Fruit fly (Drosophila melanogaster) whole organism, embryonic: ENCODE measurements around the gene Teh1.

Experiments
- CG10274 ChIP-seq: fragments of 200-800 bp; sonication (Bioruptor generic); optimal IDR thresholded peaks from 3 replicates; lab custom pipeline; 2017; ENCODE audit warnings: missing biosample characterization, mild to moderate bottlenecking, missing genetic modification characterization
- CG10654 ChIP-seq: fragments of 200-800 bp; sonication (Bioruptor generic); optimal IDR thresholded peaks from 2 replicates; lab custom pipeline; 2016; ENCODE audit warnings: missing biosample characterization, missing genetic modification characterization
- CG11093 ChIP-seq: fragments of 200-800 bp; sonication (Bioruptor generic); IDR thresholded peaks from 3 replicates; pipeline ENCODE4 v1.3.6; 2022; ENCODE audit warnings: missing biosample characterization, missing genetic modification characterization
- CG12236 ChIP-seq: fragments of 200-800 bp; sonication (Bioruptor generic); optimal IDR thresholded peaks from 2 replicates; lab custom pipeline; 2016; ENCODE audit warnings: missing biosample characterization, missing genetic modification characterization
- CG1529 ChIP-seq: fragments of 200-800 bp; sonication (Bioruptor generic); optimal IDR thresholded peaks from 3 replicates; lab custom pipeline; 2018; ENCODE audit warnings: missing biosample characterization, missing genetic modification characterization
- CG1602 ChIP-seq: fragments of 200-800 bp; sonication (Bioruptor generic); optimal IDR thresholded peaks from 3 replicates; lab custom pipeline; 2016; ENCODE audit warnings: missing biosample characterization, missing genetic modification characterization
- CG1603 ChIP-seq: fragments of 200-800 bp; sonication (Bioruptor generic); optimal IDR thresholded peaks from 2 replicates; lab custom pipeline; 2019; ENCODE audit warnings: missing biosample characterization, mild to moderate bottlenecking, missing genetic modification characterization, moderate library complexity
- CG16815 ChIP-seq: fragments of 200-800 bp; sonication (Bioruptor generic); optimal IDR thresholded peaks from 3 replicates; lab custom pipeline; 2017; ENCODE audit warnings: missing biosample characterization, mild to moderate bottlenecking, missing genetic modification characterization
- CG2875 ChIP-seq: fragments of 200-800 bp; sonication (Bioruptor generic); optimal IDR thresholded peaks from 2 replicates; lab custom pipeline; 2017; ENCODE audit warnings: missing biosample characterization, mild to moderate bottlenecking, missing genetic modification characterization, missing genetic modification reagents
- CG30403 ChIP-seq: fragments of 200-800 bp; sonication (Bioruptor generic); optimal IDR thresholded peaks from 3 replicates; lab custom pipeline; 2016; ENCODE audit warnings: missing biosample characterization, missing genetic modification characterization
- CG3847 ChIP-seq: fragments of 200-800 bp; sonication (Bioruptor generic); IDR thresholded peaks from 2 replicates; pipeline ENCODE4 v1.3.6; 2022; ENCODE audit warnings: missing biosample characterization, missing genetic modification characterization
- CG4404 ChIP-seq: fragments of 200-800 bp; sonication (Bioruptor generic); IDR thresholded peaks from 2 replicates; pipeline ENCODE4 v1.3.6; 2022; ENCODE audit warnings: missing biosample characterization, missing genetic modification characterization
- CG6689 ChIP-seq: fragments of 200-800 bp; sonication (Bioruptor generic); IDR thresholded peaks from 2 replicates; pipeline ENCODE4 v1.3.6; 2022; ENCODE audit warnings: missing biosample characterization, missing genetic modification characterization
- CG7786 ChIP-seq: fragments of 200-800 bp; sonication (Bioruptor generic); optimal IDR thresholded peaks from 2 replicates; lab custom pipeline; 2016; ENCODE audit warnings: missing biosample characterization, missing genetic modification characterization
- CG7928 ChIP-seq: fragments of 200-800 bp; sonication (Bioruptor generic); optimal IDR thresholded peaks from 2 replicates; lab custom pipeline; 2017; ENCODE audit warnings: missing biosample characterization, mild to moderate bottlenecking, missing genetic modification characterization
- CG7987 ChIP-seq: fragments of 200-800 bp; sonication (Bioruptor generic); optimal IDR thresholded peaks from 2 replicates; lab custom pipeline; 2018; ENCODE audit warnings: missing biosample characterization, mild to moderate bottlenecking, missing genetic modification characterization, moderate library complexity
- CG8478 ChIP-seq: fragments of >200 bp; optimal IDR thresholded peaks from 2 replicates; lab custom pipeline; 2018
- Chrac-16 ChIP-seq: fragments of 200-800 bp; sonication (Bioruptor generic); optimal IDR thresholded peaks from 3 replicates; lab custom pipeline; 2016; ENCODE audit warnings: missing biosample characterization, missing genetic modification characterization
- Dip2 ChIP-seq: fragments of 200-800 bp; sonication (Bioruptor generic); IDR thresholded peaks from 2 replicates; pipeline ENCODE4 v1.3.6; 2022; ENCODE audit warnings: missing biosample characterization, missing genetic modification characterization
- Ets65A ChIP-seq: fragments of 200-800 bp; sonication (Bioruptor generic); peaks from one replicate; lab custom pipeline; 2016; ENCODE audit warnings: missing biosample characterization, missing genetic modification characterization
- GATAe ChIP-seq: fragments of 200-800 bp; sonication (Bioruptor generic); conservative IDR thresholded peaks from 2 replicates; pipeline ENCODE4 v1.3.6; 2022; ENCODE audit warnings: missing biosample characterization, missing genetic modification characterization
- H2.0 ChIP-seq: fragments of 200-800 bp; sonication (Bioruptor generic); IDR thresholded peaks from 2 replicates; pipeline ENCODE4 v1.3.6; 2022; ENCODE audit warnings: missing biosample characterization, missing genetic modification characterization
- HLH4C ChIP-seq: fragments of 200-800 bp; sonication (Bioruptor generic); IDR thresholded peaks from 3 replicates; pipeline ENCODE4 v1.3.6; 2022; ENCODE audit warnings: missing biosample characterization, missing genetic modification characterization; ENCODE audit not compliant: partially characterized antibody
- Hmx ChIP-seq: fragments of 200-800 bp; sonication (Bioruptor generic); optimal IDR thresholded peaks from 2 replicates; lab custom pipeline; 2016; ENCODE audit warnings: missing biosample characterization, missing genetic modification characterization
- MESR4 ChIP-seq: fragments of 200-800 bp; sonication (Bioruptor generic); optimal IDR thresholded peaks from 2 replicates; lab custom pipeline; 2018; ENCODE audit warnings: missing biosample characterization, mild to moderate bottlenecking, missing genetic modification characterization, moderate library complexity
- Mad ChIP-seq: fragments of 200-800 bp; sonication (Bioruptor generic); optimal IDR thresholded peaks from 2 replicates; lab custom pipeline; 2016; ENCODE audit warnings: missing biosample characterization, missing genetic modification characterization
- Max ChIP-seq: fragments of 200-800 bp; sonication (Bioruptor generic); optimal IDR thresholded peaks from 2 replicates; lab custom pipeline; 2016; ENCODE audit warnings: missing biosample characterization, mild to moderate bottlenecking, missing genetic modification characterization
- Oli ChIP-seq: fragments of 200-800 bp; sonication (Bioruptor generic); optimal IDR thresholded peaks from 2 replicates; lab custom pipeline; 2018; ENCODE audit warnings: missing biosample characterization, mild to moderate bottlenecking, missing genetic modification characterization, moderate library complexity
- PHDP ChIP-seq: fragments of 200-800 bp; sonication (Bioruptor generic); optimal IDR thresholded peaks from 3 replicates; lab custom pipeline; 2018; ENCODE audit warnings: missing biosample characterization, mild to moderate bottlenecking, missing genetic modification characterization, moderate library complexity
- Ravus ChIP-seq: fragments of 200-800 bp; sonication (Bioruptor generic); IDR thresholded peaks from 2 replicates; pipeline ENCODE4 v1.3.6; 2022; ENCODE audit warnings: missing biosample characterization, missing genetic modification characterization
- Rfx ChIP-seq: fragments of 200-800 bp; sonication (Bioruptor generic); IDR thresholded peaks from 2 replicates; pipeline ENCODE4 v1.3.6; 2022; ENCODE audit warnings: missing biosample characterization, missing genetic modification characterization
- Side ChIP-seq: fragments of 200-800 bp; sonication (Bioruptor generic); optimal IDR thresholded peaks from 2 replicates; lab custom pipeline; 2016; ENCODE audit warnings: missing biosample characterization, missing genetic modification characterization
- ash1 ChIP-seq: fragments of 200-800 bp; sonication (Bioruptor generic); optimal IDR thresholded peaks from 2 replicates; lab custom pipeline; 2018; ENCODE audit warnings: missing biosample characterization, mild to moderate bottlenecking, missing genetic modification characterization
- bbx ChIP-seq: fragments of 200-800 bp; sonication (Bioruptor generic); IDR thresholded peaks from 2 replicates; pipeline ENCODE4 v1.3.6; 2022; ENCODE audit warnings: missing biosample characterization, missing genetic modification characterization; ENCODE audit not compliant: partially characterized antibody
- bcd ChIP-seq: fragments of 200-800 bp; sonication (Bioruptor generic); optimal IDR thresholded peaks from 2 replicates; lab custom pipeline; 2017; ENCODE audit warnings: missing biosample characterization, mild to moderate bottlenecking, missing genetic modification characterization
- corto ChIP-seq: fragments of 200-800 bp; sonication (Bioruptor generic); optimal IDR thresholded peaks from 2 replicates; lab custom pipeline; 2016; ENCODE audit warnings: missing biosample characterization, mild to moderate bottlenecking, missing genetic modification characterization, moderate library complexity
- danr ChIP-seq: fragments of 200-800 bp; sonication (Bioruptor generic); IDR thresholded peaks from 2 replicates; pipeline ENCODE4 v1.3.6; 2022; ENCODE audit warnings: missing biosample characterization, missing genetic modification characterization
- gcm ChIP-seq: fragments of 200-800 bp; sonication (Bioruptor generic); optimal IDR thresholded peaks from 2 replicates; lab custom pipeline; 2019; ENCODE audit warnings: missing biosample characterization, mild to moderate bottlenecking, missing genetic modification characterization, moderate library complexity
- h ChIP-seq: fragments of >200 bp; optimal IDR thresholded peaks from 2 replicates; lab custom pipeline; 2017
- ken ChIP-seq: fragments of 200-800 bp; sonication (Bioruptor generic); IDR thresholded peaks from 3 replicates; pipeline ENCODE4 v1.3.6; 2022; ENCODE audit warnings: missing biosample characterization, missing genetic modification characterization
- klu ChIP-seq: fragments of 200-800 bp; sonication (Bioruptor generic); IDR thresholded peaks from 2 replicates; pipeline ENCODE4 v1.3.6; 2022; ENCODE audit warnings: missing biosample characterization, missing genetic modification characterization
- maf-S ChIP-seq: fragments of 200-800 bp; sonication (Bioruptor generic); optimal IDR thresholded peaks from 2 replicates; lab custom pipeline; 2016; ENCODE audit warnings: missing biosample characterization, missing genetic modification characterization
- nerfin-1 ChIP-seq: fragments of 200-800 bp; sonication (Bioruptor generic); optimal IDR thresholded peaks from 3 replicates; lab custom pipeline; 2019; ENCODE audit warnings: missing biosample characterization, mild to moderate bottlenecking, missing genetic modification characterization, moderate library complexity
- odd ChIP-seq: fragments of 200-800 bp; sonication (Bioruptor generic); optimal IDR thresholded peaks from 2 replicates; lab custom pipeline; 2017; ENCODE audit warnings: missing biosample characterization, mild to moderate bottlenecking, missing genetic modification characterization
- sc ChIP-seq, 3 experiments: fragments of >200 bp in 2 of 3; fragments of 200-800 bp in 1 of 3; sonication (Bioruptor generic) in 1 of 3; optimal IDR thresholded peaks; 2 replicates in 2 of 3; 3 replicates in 1 of 3; lab custom pipeline; 2017; ENCODE audit warnings: mild to moderate bottlenecking in 1 of 3, missing biosample characterization in 1 of 3, missing genetic modification characterization in 1 of 3, missing genetic modification reagents in 1 of 3
- sens-2 ChIP-seq: fragments of 200-800 bp; sonication (Bioruptor generic); IDR thresholded peaks from 2 replicates; pipeline ENCODE4 v1.3.6; 2022; ENCODE audit warnings: missing biosample characterization, missing genetic modification characterization
- slbo ChIP-seq: fragments of 200-800 bp; sonication (Bioruptor generic); IDR thresholded peaks from 2 replicates; pipeline ENCODE4 v1.3.6; 2022; ENCODE audit warnings: missing biosample characterization, missing genetic modification characterization
- slou ChIP-seq: fragments of 200-800 bp; sonication (Bioruptor generic); optimal IDR thresholded peaks from 3 replicates; lab custom pipeline; 2016; ENCODE audit warnings: missing biosample characterization, missing genetic modification characterization
- slp2 ChIP-seq: fragments of 200-800 bp; sonication (Bioruptor generic); optimal IDR thresholded peaks from 2 replicates; lab custom pipeline; 2016; ENCODE audit warnings: missing biosample characterization, missing genetic modification characterization
- vnd ChIP-seq: fragments of 200-800 bp; sonication (Bioruptor generic); IDR thresholded peaks from 3 replicates; pipeline ENCODE4 v1.3.6; 2022; ENCODE audit warnings: missing biosample characterization, missing genetic modification characterization; ENCODE audit not compliant: partially characterized antibody
- z ChIP-seq: fragments of 200-800 bp; sonication (Bioruptor generic); IDR thresholded peaks from 3 replicates; pipeline ENCODE4 v1.3.6; 2022; ENCODE audit warnings: missing biosample characterization, missing genetic modification characterization
- zfh2 ChIP-seq: fragments of 200-800 bp; sonication (Bioruptor generic); optimal IDR thresholded peaks from 2 replicates; lab custom pipeline; 2016; ENCODE audit warnings: missing biosample characterization, missing genetic modification characterization

Gene Teh1

DNA sequence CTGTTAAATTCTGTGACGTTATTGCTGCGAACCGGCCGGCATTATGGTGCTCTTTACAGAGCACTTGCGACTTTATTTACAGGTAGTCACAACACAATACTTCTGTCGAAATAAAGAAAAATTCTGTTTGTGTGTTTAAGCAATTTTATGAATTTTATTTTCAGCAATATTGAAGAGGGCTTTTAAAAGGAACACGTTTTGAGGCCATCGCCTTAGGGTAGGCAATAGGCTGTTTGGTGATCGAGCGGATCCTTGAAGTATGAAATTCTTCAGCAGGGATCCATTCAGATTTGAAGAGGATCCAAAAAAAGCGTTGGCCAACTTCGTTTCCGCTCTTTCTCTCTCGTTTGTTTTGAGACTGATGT lies 5.8 kb upstream of the Teh1 start (continued):
- TF ChIP-seq nerfin-1 (no peak), CG11093 (GFP tag; lab: Robert Waterston, UW) (peak; percentile 75; the same call in 2 of the 3 replicates), CG10654 (peak; percentile 75), Hmx (peak; percentile 7), Rfx (GFP tag; lab: Robert Waterston, UW) (peak; percentile 82), bbx (no peak), slp2 (GFP tag; lab: Kevin White, UChicago) (peak; percentile 88), HLH4C (GFP tag; lab: Robert Waterston, UW) (no peak), Max (peak; percentile 72), CG30403 (GFP tag; lab: Kevin White, UChicago) (peak; percentile 87), CG6689 (peak; percentile 86), ken (GFP tag; lab: Robert Waterston, UW) (peak; percentile 60; the same call in 2 of the 3 replicates), CG1602 (GFP tag; lab: Kevin White, UChicago) (peak; percentile 54), z (GFP tag; lab: Robert Waterston, UW) (no peak), bcd (GFP tag; lab: Kevin White, UChicago) (peak; percentile 89), maf-S (GFP tag; lab: Kevin White, UChicago) (peak; percentile 80), CG1603 (tag; lab: Kevin White, UChicago) (peak; percentile 62), CG10274 (GFP tag; lab: Kevin White, UChicago) (peak; percentile 97), CG7928 (GFP tag; lab: Kevin White, UChicago) (peak; percentile 43), ash1 (GFP tag; lab: Kevin White, UChicago) (no peak), Mad (GFP tag; lab: Kevin White, UChicago) (peak; percentile 70), Ets65A (GFP tag; lab: Kevin White, UChicago) (peak; percentile 96), sens-2 (GFP tag; lab: Robert Waterston, UW) (no peak), zfh2 (GFP tag; lab: Kevin White, UChicago) (peak; percentile 95), CG7786 (GFP tag; lab: Kevin White, UChicago) (peak; percentile 91), klu (GFP tag; lab: Robert Waterston, UW) (peak; percentile 59; the same call in 1 of the 2 replicates), CG12236 (GFP tag; lab: Kevin White, UChicago) (peak; percentile 40), CG7987 (GFP tag; lab: Kevin White, UChicago) (peak; percentile 22), Ravus (GFP tag; lab: Robert Waterston, UW) (peak; percentile 36; the same call in 1 of the 2 replicates), Side (GFP tag; lab: Kevin White, UChicago) (peak; percentile 86), CG16815 (GFP tag; lab: Kevin White, UChicago) (peak; percentile 75), sc (optimal IDR thresholded peaks at IDR 0.05; lab: Kevin White, UChicago) (no peak), sc (GFP tag; optimal IDR thresholded peaks at IDR 0.05; lab: Kevin White, UChicago) (peak; percentile 16), CG4404 (GFP tag; lab: Robert Waterston, UW) (peak; percentile 68; the same call in 1 of the 2 replicates), H2.0 (GFP tag; lab: Robert Waterston, UW) (peak; percentile 53; the same call in 1 of the 2 replicates), CG3847 (GFP tag; lab: Robert Waterston, UW) (peak; percentile 69), GATAe (no peak), Oli (peak; percentile 87), vnd (GFP tag; lab: Robert Waterston, UW) (no peak), Chrac-16 (peak; percentile 65), odd (GFP tag; lab: Kevin White, UChicago) (peak; percentile 47), slou (peak; percentile 35), MESR4 (GFP tag; lab: Kevin White, UChicago) (no peak), PHDP (peak; percentile 74), danr (GFP tag; lab: Robert Waterston, UW) (peak; percentile 76), CG2875 (GFP tag; lab: Kevin White, UChicago) (no peak), corto (GFP tag; lab: Kevin White, UChicago) (no peak), CG8478 (lab: Kevin White, UChicago) (no peak), CG1529 (GFP tag; lab: Kevin White, UChicago) (peak; percentile 30), Dip2 (GFP tag; lab: Robert Waterston, UW) (peak; percentile 42; the same call in 1 of the 2 replicates), gcm (GFP tag; lab: Kevin White, UChicago) (no peak), slbo (peak; percentile 82), h (lab: Kevin White, UChicago) (no peak)
